Fruit fly (Drosophila melanogaster) whole organism, prepupa: ENCODE measurements around the gene RpL7-like.

Experiments used
- Blimp-1 ChIP-seq: fragments of 200-800 bp; sonication (Bioruptor generic); optimal IDR thresholded peaks from 3 replicates; lab custom pipeline; 2017; ENCODE audit warnings: missing biosample characterization, missing genetic modification characterization, mild to moderate bottlenecking, moderate library complexity, missing genetic modification reagents
- CG10631 ChIP-seq: fragments of 200-800 bp; sonication (Bioruptor generic); optimal IDR thresholded peaks from 2 replicates; lab custom pipeline; 2016; ENCODE audit warnings: missing biosample characterization, missing genetic modification characterization
- CG11294 ChIP-seq: fragments of 200-800 bp; sonication (Bioruptor generic); IDR thresholded peaks from 2 replicates; pipeline ENCODE4 v1.3.6; 2022; ENCODE audit warnings: missing biosample characterization, missing genetic modification characterization
- CG11762 ChIP-seq: fragments of 200-800 bp; sonication (Bioruptor generic); optimal IDR thresholded peaks from 3 replicates; lab custom pipeline; 2016; ENCODE audit warnings: missing biosample characterization, missing genetic modification characterization; ENCODE audit not compliant: insufficient read depth
- CG11902 ChIP-seq: fragments of 200-800 bp; sonication (Bioruptor generic); optimal IDR thresholded peaks from 3 replicates; lab custom pipeline; 2016; ENCODE audit warnings: missing biosample characterization, missing genetic modification characterization
- CG15336 ChIP-seq: fragments of 200-800 bp; sonication (Bioruptor generic); IDR thresholded peaks from 2 replicates; pipeline ENCODE4 v1.3.6; 2022; ENCODE audit warnings: missing biosample characterization, missing genetic modification characterization
- CG1621 ChIP-seq: fragments of 200-800 bp; sonication (Bioruptor generic); optimal IDR thresholded peaks from 3 replicates; lab custom pipeline; 2018; ENCODE audit warnings: missing biosample characterization, mild to moderate bottlenecking, missing genetic modification characterization
- CG16779 ChIP-seq: fragments of 200-800 bp; sonication (Bioruptor generic); optimal IDR thresholded peaks from 3 replicates; lab custom pipeline; 2017; ENCODE audit warnings: missing biosample characterization, mild to moderate bottlenecking, missing genetic modification characterization
- CG3032 ChIP-seq: fragments of 200-800 bp; optimal IDR thresholded peaks from 2 replicates; lab custom pipeline; 2019; ENCODE audit warnings: missing biosample characterization, mild to moderate bottlenecking, missing genetic modification characterization, moderate library complexity
- CG31627 ChIP-seq: fragments of 200-800 bp; sonication (Bioruptor generic); optimal IDR thresholded peaks from 3 replicates; lab custom pipeline; 2016; ENCODE audit warnings: missing biosample characterization, missing genetic modification characterization
- CG32006 ChIP-seq: fragments of 200-800 bp; sonication (Bioruptor generic); optimal IDR thresholded peaks from 3 replicates; lab custom pipeline; 2017; ENCODE audit warnings: missing biosample characterization, mild to moderate bottlenecking, missing genetic modification characterization
- CG34406 ChIP-seq: fragments of 200-800 bp; sonication (Bioruptor generic); optimal IDR thresholded peaks from 3 replicates; lab custom pipeline; 2016; ENCODE audit warnings: missing biosample characterization, missing genetic modification characterization
- CG3919 ChIP-seq: fragments of 200-800 bp; sonication (Bioruptor generic); optimal IDR thresholded peaks from 3 replicates; lab custom pipeline; 2016; ENCODE audit warnings: missing biosample characterization, missing genetic modification characterization
- CG4318 ChIP-seq: fragments of 200-800 bp; sonication (Bioruptor generic); optimal IDR thresholded peaks from 3 replicates; lab custom pipeline; 2017; ENCODE audit warnings: missing biosample characterization, mild to moderate bottlenecking, missing genetic modification characterization
- CG6163 ChIP-seq: fragments of 200-800 bp; sonication (Bioruptor generic); IDR thresholded peaks from 3 replicates; pipeline ENCODE4 v1.3.6; 2022; ENCODE audit warnings: missing biosample characterization, missing genetic modification characterization
- CG6276 ChIP-seq: fragments of 200-800 bp; sonication (Bioruptor generic); optimal IDR thresholded peaks from 2 replicates; lab custom pipeline; 2017; ENCODE audit warnings: missing biosample characterization, mild to moderate bottlenecking, missing genetic modification characterization
- CG6792 ChIP-seq: fragments of 200-800 bp; sonication (Bioruptor generic); optimal IDR thresholded peaks from 3 replicates; lab custom pipeline; 2016; ENCODE audit warnings: missing biosample characterization, missing genetic modification characterization
- CG6854 ChIP-seq: fragments of 200-800 bp; sonication (Bioruptor generic); optimal IDR thresholded peaks from 2 replicates; lab custom pipeline; 2017; ENCODE audit warnings: missing biosample characterization, mild to moderate bottlenecking, missing genetic modification characterization
- CG7368 ChIP-seq: fragments of 200-800 bp; sonication (Bioruptor generic); optimal IDR thresholded peaks from 3 replicates; lab custom pipeline; 2016; ENCODE audit warnings: missing biosample characterization, missing genetic modification characterization
- CG8632 ChIP-seq: fragments of 200-800 bp; sonication (Bioruptor generic); optimal IDR thresholded peaks from 3 replicates; lab custom pipeline; 2016; ENCODE audit warnings: missing biosample characterization, missing genetic modification characterization
- CG9139 ChIP-seq: fragments of 200-800 bp; sonication (Bioruptor generic); optimal IDR thresholded peaks from 3 replicates; lab custom pipeline; 2017; ENCODE audit warnings: missing biosample characterization, mild to moderate bottlenecking, missing genetic modification characterization
- Eip78C ChIP-seq: fragments of 200-800 bp; sonication (Bioruptor generic); peaks from one replicate; lab custom pipeline; 2016; ENCODE audit warnings: missing biosample characterization, missing genetic modification characterization
- Eip93F ChIP-seq: fragments of 200-800 bp; sonication (Bioruptor generic); optimal IDR thresholded peaks from 2 replicates; lab custom pipeline; 2016; ENCODE audit warnings: missing biosample characterization, mild to moderate bottlenecking, missing genetic modification characterization
- Ets96B ChIP-seq: fragments of 200-800 bp; optimal IDR thresholded peaks from 2 replicates; lab custom pipeline; 2019; ENCODE audit warnings: missing biosample characterization, mild to moderate bottlenecking, missing genetic modification characterization, moderate library complexity
- Gug ChIP-seq: fragments of 200-800 bp; sonication (Bioruptor generic); IDR thresholded peaks from 2 replicates; pipeline ENCODE4 v1.3.6; 2022; ENCODE audit warnings: missing biosample characterization, missing genetic modification characterization
- Hr38 ChIP-seq: sonication (Bioruptor generic); optimal IDR thresholded peaks from 2 replicates; lab custom pipeline; 2016; ENCODE audit warnings: missing biosample characterization, missing genetic modification characterization
- Hr4 ChIP-seq: fragments of 200-800 bp; sonication (Bioruptor generic); optimal IDR thresholded peaks from 3 replicates; lab custom pipeline; 2016; ENCODE audit warnings: missing biosample characterization, missing genetic modification characterization
- Lpt ChIP-seq: fragments of 200-800 bp; sonication (Bioruptor generic); optimal IDR thresholded peaks from 3 replicates; lab custom pipeline; 2016; ENCODE audit warnings: missing biosample characterization, missing genetic modification characterization
- Met ChIP-seq: fragments of 200-800 bp; sonication (Bioruptor generic); optimal IDR thresholded peaks from 3 replicates; lab custom pipeline; 2016; ENCODE audit warnings: missing biosample characterization, missing genetic modification characterization
- OdsH ChIP-seq: fragments of 200-800 bp; sonication (Bioruptor generic); optimal IDR thresholded peaks from 3 replicates; lab custom pipeline; 2016; ENCODE audit warnings: missing biosample characterization, missing genetic modification characterization
- Sox102F ChIP-seq: fragments of 200-800 bp; sonication (Bioruptor generic); optimal IDR thresholded peaks from 2 replicates; lab custom pipeline; 2016; ENCODE audit warnings: missing biosample characterization, mild to moderate bottlenecking, missing genetic modification characterization
- Sox14 ChIP-seq: fragments of 200-800 bp; sonication (Bioruptor generic); optimal IDR thresholded peaks from 3 replicates; lab custom pipeline; 2016; ENCODE audit warnings: missing biosample characterization, missing genetic modification characterization
- Sox15 ChIP-seq: fragments of 200-800 bp; sonication (Bioruptor generic); optimal IDR thresholded peaks from 3 replicates; lab custom pipeline; 2016; ENCODE audit warnings: missing biosample characterization, missing genetic modification characterization
- acj6 ChIP-seq: fragments of 200-800 bp; sonication (Bioruptor generic); optimal IDR thresholded peaks from 3 replicates; lab custom pipeline; 2016; ENCODE audit warnings: missing biosample characterization, missing genetic modification characterization
- cyc ChIP-seq: fragments of 200-800 bp; sonication (Bioruptor generic); optimal IDR thresholded peaks from 3 replicates; lab custom pipeline; 2016; ENCODE audit warnings: missing biosample characterization, missing genetic modification characterization
- dac ChIP-seq: fragments of 200-800 bp; sonication (Bioruptor generic); optimal IDR thresholded peaks from 2 replicates; lab custom pipeline; 2017; ENCODE audit warnings: missing biosample characterization, mild to moderate bottlenecking, missing genetic modification characterization
- dsx ChIP-seq: fragments of 200-800 bp; optimal IDR thresholded peaks from 3 replicates; lab custom pipeline; 2019; ENCODE audit warnings: missing biosample characterization, mild to moderate bottlenecking, missing genetic modification characterization, moderate library complexity; ENCODE audit not compliant: poor library complexity, severe bottlenecking
- esn ChIP-seq: fragments of 200-800 bp; sonication (Bioruptor generic); optimal IDR thresholded peaks from 2 replicates; lab custom pipeline; 2016; ENCODE audit warnings: missing biosample characterization, mild to moderate bottlenecking, missing genetic modification characterization, moderate library complexity
- fd85E ChIP-seq: fragments of 200-800 bp; sonication (Bioruptor generic); optimal IDR thresholded peaks from 3 replicates; lab custom pipeline; 2016; ENCODE audit warnings: missing biosample characterization, missing genetic modification characterization
- fkh ChIP-seq: fragments of 200-800 bp; sonication (Bioruptor generic); optimal IDR thresholded peaks from 3 replicates; lab custom pipeline; 2017; ENCODE audit warnings: missing biosample characterization, mild to moderate bottlenecking, missing genetic modification characterization, moderate library complexity
- lz ChIP-seq: fragments of 200-800 bp; sonication (Bioruptor generic); optimal IDR thresholded peaks from 3 replicates; lab custom pipeline; 2016; ENCODE audit warnings: missing biosample characterization, missing genetic modification characterization
- salr ChIP-seq, 2 experiments: fragments of 200-800 bp; sonication (Bioruptor generic); optimal IDR thresholded peaks; 3 replicates each; lab custom pipeline; 2016 to 2018; ENCODE audit warnings: missing biosample characterization in 2 of 2, missing genetic modification characterization in 2 of 2, mild to moderate bottlenecking in 1 of 2
- spab ChIP-seq: fragments of 200-800 bp; sonication (Bioruptor generic); optimal IDR thresholded peaks from 2 replicates; lab custom pipeline; 2017; ENCODE audit warnings: missing biosample characterization, mild to moderate bottlenecking, missing genetic modification characterization, missing genetic modification reagents
- topi ChIP-seq: fragments of 200-800 bp; sonication (Bioruptor generic); optimal IDR thresholded peaks from 3 replicates; lab custom pipeline; 2016; ENCODE audit warnings: missing biosample characterization, missing genetic modification characterization

RpL7-like gene

DNA sequence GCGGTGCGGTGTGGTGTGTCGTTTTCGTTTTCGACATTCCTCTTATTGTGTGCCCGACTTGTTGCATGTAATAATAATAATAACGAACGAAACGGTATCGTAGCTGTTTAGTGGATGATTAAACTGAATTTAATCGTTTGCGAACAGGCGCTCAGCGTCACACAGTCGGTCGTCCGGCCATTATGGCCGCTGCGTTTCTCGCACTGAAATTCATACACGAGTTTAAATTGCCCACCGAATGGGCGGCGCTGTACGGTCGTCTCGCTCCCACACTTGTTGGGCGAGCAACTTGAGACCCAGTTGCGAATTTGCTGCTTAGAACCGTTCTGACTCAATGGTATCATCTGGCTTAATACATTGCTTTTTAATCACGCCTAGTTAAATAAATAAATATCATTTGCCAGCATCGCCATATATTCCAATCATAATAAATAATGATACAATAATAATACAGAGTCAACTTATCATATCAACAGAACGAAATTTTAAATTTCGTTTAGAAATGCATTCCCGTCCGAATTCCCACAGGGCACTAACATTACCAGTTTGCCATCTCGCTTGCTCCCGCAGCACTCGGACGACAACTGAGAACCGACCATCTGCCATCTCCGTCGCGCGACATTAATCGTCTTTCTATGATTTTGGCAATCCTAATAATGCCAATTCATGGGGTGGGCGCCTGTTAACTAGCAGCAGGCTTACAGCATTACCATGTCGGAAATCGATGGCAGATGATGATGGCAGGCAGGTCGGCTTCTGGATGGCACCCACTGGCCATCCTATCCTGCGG is 45.1 kb upstream of the RpL7-like start (continued):
- TF ChIP-seq acj6 (GFP tag; lab: Kevin White, UChicago): peak; percentile 90
- peak; percentile 84 for TF ChIP-seq cyc (GFP tag; lab: Kevin White, UChicago)
- peak; percentile 82 for TF ChIP-seq CG7368
- TF ChIP-seq CG32006 (GFP tag; lab: Kevin White, UChicago): peak; percentile 93
- TF ChIP-seq Met: peak; percentile 91
- peak; percentile 82 for TF ChIP-seq CG1621 (tag; lab: Kevin White, UChicago)
- TF ChIP-seq OdsH (GFP tag; lab: Kevin White, UChicago): peak; percentile 91
- no peak for TF ChIP-seq Eip93F (GFP tag; lab: Kevin White, UChicago)
- peak; percentile 91 for TF ChIP-seq CG10631 (GFP tag; lab: Kevin White, UChicago)
- TF ChIP-seq CG15336 (GFP tag; lab: Robert Waterston, UW): no peak
- TF ChIP-seq, all 60 proteins: peak for 51

DNA sequence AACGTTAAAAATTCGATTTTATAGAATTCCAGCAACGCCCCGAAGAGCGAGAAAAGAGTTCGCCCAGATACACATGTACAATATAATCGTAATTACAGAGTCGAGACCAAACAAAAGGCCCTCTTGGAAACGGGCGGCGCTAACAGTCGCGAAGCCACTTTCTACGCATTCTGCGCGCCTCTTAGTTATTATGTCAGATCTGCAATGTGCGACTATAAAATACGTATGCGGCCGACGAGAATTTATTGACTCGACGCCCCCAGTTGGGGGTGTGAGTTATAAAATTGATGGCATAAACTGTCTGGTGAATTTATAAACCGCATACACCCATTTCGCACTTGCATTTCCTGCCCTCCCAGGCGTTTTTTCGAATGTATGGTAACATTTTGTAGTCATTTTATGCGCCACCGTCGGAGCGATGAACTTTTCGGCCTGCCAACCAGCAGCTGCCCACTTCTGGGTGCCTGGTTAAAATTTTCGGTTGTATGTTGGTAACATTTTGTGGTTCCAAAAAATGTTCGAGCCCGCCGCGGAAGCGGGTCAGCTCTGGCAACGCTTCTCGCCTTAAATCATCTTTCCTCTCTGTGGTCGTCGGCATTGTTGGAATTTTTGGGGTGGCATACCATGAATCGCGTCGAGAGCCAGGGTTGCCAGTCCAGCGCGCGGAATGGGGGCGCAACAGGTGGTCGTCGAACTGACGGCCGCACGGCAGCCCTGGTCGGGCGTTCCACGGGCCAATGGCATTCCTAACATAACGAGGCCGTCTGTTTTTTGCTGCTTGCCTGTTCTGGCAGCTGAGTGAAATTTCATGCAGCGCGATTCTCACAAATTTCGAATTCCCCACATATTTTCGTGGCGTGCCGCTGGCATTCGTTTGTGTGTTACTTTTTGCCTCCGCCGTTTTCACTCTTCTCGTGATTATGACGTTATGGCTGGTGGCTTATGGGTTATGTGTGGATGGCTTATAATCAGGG is 44.2 kb upstream of the RpL7-like start:
- peak; percentile 31 for TF ChIP-seq CG11902 (GFP tag; lab: Kevin White, UChicago)
- TF ChIP-seq Blimp-1 (GFP tag; lab: Kevin White, UChicago): peak; percentile 74
- peak; percentile 82 for TF ChIP-seq CG1621 (tag; lab: Kevin White, UChicago)
- TF ChIP-seq dac: peak; percentile 27
- TF ChIP-seq Lpt (GFP tag; lab: Kevin White, UChicago): peak; percentile 54
- no peak for TF ChIP-seq CG10631 (GFP tag; lab: Kevin White, UChicago)
- no peak for TF ChIP-seq CG4318 (GFP tag; lab: Kevin White, UChicago)
- TF ChIP-seq CG3032: peak; percentile 72
- peak; percentile 54 for TF ChIP-seq Ets96B
- TF ChIP-seq CG34406 (GFP tag; lab: Kevin White, UChicago): peak; percentile 29
- TF ChIP-seq Eip93F (GFP tag; lab: Kevin White, UChicago): no peak
- TF ChIP-seq dsx (GFP tag; lab: Kevin White, UChicago): peak; percentile 92
- peak; percentile 83 for TF ChIP-seq Sox102F (GFP tag; lab: Kevin White, UChicago)
- TF ChIP-seq Hr38 (GFP tag; lab: Kevin White, UChicago): no peak
- peak; percentile 53 for TF ChIP-seq CG16779
- TF ChIP-seq Eip78C: peak; percentile 86
- no peak for TF ChIP-seq CG6163 (GFP tag; lab: Robert Waterston, UW)
- peak; percentile 57 for TF ChIP-seq Hr4 (GFP tag; lab: Kevin White, UChicago)
- peak; percentile 90 for TF ChIP-seq CG6854 (GFP tag; lab: Kevin White, UChicago)
- TF ChIP-seq topi (GFP tag; lab: Kevin White, UChicago): peak; percentile 80
- peak; percentile 73 for TF ChIP-seq CG6792 (GFP tag; lab: Kevin White, UChicago)
- peak; percentile 87 for TF ChIP-seq cyc (GFP tag; lab: Kevin White, UChicago)
- peak; percentile 5 for TF ChIP-seq CG32006 (GFP tag; lab: Kevin White, UChicago)
- TF ChIP-seq esn (GFP tag; lab: Kevin White, UChicago): peak; percentile 82
- peak; percentile 1 to 47 for TF ChIP-seq salr (GFP tag; optimal IDR thresholded peaks at IDR 0.05; lab: Kevin White, UChicago)
- TF ChIP-seq Sox15 (GFP tag; lab: Kevin White, UChicago): no peak
- peak; percentile 85 for TF ChIP-seq Met
- no peak for TF ChIP-seq CG11294
- no peak for TF ChIP-seq CG15336 (GFP tag; lab: Robert Waterston, UW)
- TF ChIP-seq CG9139 (GFP tag; lab: Kevin White, UChicago): peak; percentile 56
- peak; percentile 85 for TF ChIP-seq fkh
- TF ChIP-seq CG31627 (GFP tag; lab: Kevin White, UChicago): peak; percentile 73
- peak; percentile 22 for TF ChIP-seq acj6 (GFP tag; lab: Kevin White, UChicago)
- TF ChIP-seq CG3919 (GFP tag; lab: Kevin White, UChicago): peak; percentile 84
- peak; percentile 82 for TF ChIP-seq lz (GFP tag; lab: Kevin White, UChicago)
- no peak for TF ChIP-seq CG8632 (GFP tag; lab: Kevin White, UChicago)
- TF ChIP-seq fd85E (GFP tag; lab: Kevin White, UChicago): no peak
- peak; percentile 71 for TF ChIP-seq Sox14 (GFP tag; lab: Kevin White, UChicago)
- peak; percentile 39 for TF ChIP-seq CG6276 (GFP tag; lab: Kevin White, UChicago)
- TF ChIP-seq CG11762: peak; percentile 21
- TF ChIP-seq Gug: no peak
- TF ChIP-seq spab (GFP tag; lab: Kevin White, UChicago): peak; percentile 68
